Fruit fly (Drosophila melanogaster) whole organism, embryonic: ENCODE data around the gene CG15406.

ENCODE experiments used
- Bgb ChIP-seq: fragments of 200-800 bp; sonication (Bioruptor generic); IDR thresholded peaks from 2 replicates; pipeline ENCODE4 v1.3.6; 2022; ENCODE audit warnings: missing biosample characterization, missing genetic modification characterization; ENCODE audit not compliant: partially characterized antibody
- CG10209 ChIP-seq: fragments of 200-800 bp; sonication (Bioruptor generic); optimal IDR thresholded peaks from 3 replicates; lab custom pipeline; 2017; ENCODE audit warnings: missing biosample characterization, mild to moderate bottlenecking, missing genetic modification characterization, missing genetic modification reagents
- CG10366 ChIP-seq: fragments of 200-800 bp; sonication (Bioruptor generic); IDR thresholded peaks from 2 replicates; pipeline ENCODE4 v1.3.6; 2022; ENCODE audit warnings: missing biosample characterization, missing genetic modification characterization
- CG11696 ChIP-seq: fragments of 200-800 bp; sonication (Bioruptor generic); IDR thresholded peaks from 2 replicates; pipeline ENCODE4 v1.3.6; 2022; ENCODE audit warnings: missing biosample characterization, missing genetic modification characterization
- CG11723 ChIP-seq: fragments of 200-800 bp; sonication (Bioruptor generic); optimal IDR thresholded peaks from 2 replicates; lab custom pipeline; 2017; ENCODE audit warnings: missing biosample characterization, mild to moderate bottlenecking, missing genetic modification characterization
- CG13424 ChIP-seq: fragments of 200-800 bp; sonication (Bioruptor generic); optimal IDR thresholded peaks from 2 replicates; lab custom pipeline; 2019; ENCODE audit warnings: missing biosample characterization, mild to moderate bottlenecking, missing genetic modification characterization, moderate library complexity
- CG17361 ChIP-seq: fragments of 200-800 bp; sonication (Bioruptor generic); IDR thresholded peaks from 3 replicates; pipeline ENCODE4 v1.3.6; 2022; ENCODE audit warnings: missing biosample characterization, missing genetic modification characterization
- CG6654 ChIP-seq: fragments of 200-800 bp; sonication (Bioruptor generic); optimal IDR thresholded peaks from 2 replicates; lab custom pipeline; 2017; ENCODE audit warnings: missing biosample characterization, mild to moderate bottlenecking, missing genetic modification characterization
- CG6689 ChIP-seq: fragments of 200-800 bp; sonication (Bioruptor generic); IDR thresholded peaks from 2 replicates; pipeline ENCODE4 v1.3.6; 2022; ENCODE audit warnings: missing biosample characterization, missing genetic modification characterization
- CG6791 ChIP-seq: fragments of 200-800 bp; sonication (Bioruptor generic); IDR thresholded peaks from 3 replicates; pipeline ENCODE4 v1.3.6; 2022; ENCODE audit warnings: missing biosample characterization, missing genetic modification characterization; ENCODE audit not compliant: partially characterized antibody
- CG6854 ChIP-seq: fragments of 200-800 bp; sonication (Bioruptor generic); optimal IDR thresholded peaks from 3 replicates; lab custom pipeline; 2017; ENCODE audit warnings: missing biosample characterization, mild to moderate bottlenecking, missing genetic modification characterization
- CG7786 ChIP-seq: fragments of 200-800 bp; sonication (Bioruptor generic); optimal IDR thresholded peaks from 2 replicates; lab custom pipeline; 2016; ENCODE audit warnings: missing biosample characterization, missing genetic modification characterization
- CG7963 ChIP-seq: fragments of 200-800 bp; sonication (Bioruptor generic); IDR thresholded peaks from 3 replicates; pipeline ENCODE4 v1.3.6; 2022; ENCODE audit warnings: missing biosample characterization, missing genetic modification characterization; ENCODE audit not compliant: partially characterized antibody
- CG8924 ChIP-seq: fragments of 200-800 bp; optimal IDR thresholded peaks from 3 replicates; lab custom pipeline; 2019; ENCODE audit warnings: missing biosample characterization, mild to moderate bottlenecking, missing genetic modification characterization, moderate library complexity
- CG9727 ChIP-seq: fragments of 200-800 bp; sonication (Bioruptor generic); optimal IDR thresholded peaks from 3 replicates; lab custom pipeline; 2017; ENCODE audit warnings: missing biosample characterization, mild to moderate bottlenecking, missing genetic modification characterization
- D19A ChIP-seq: fragments of 200-800 bp; optimal IDR thresholded peaks from 3 replicates; lab custom pipeline; 2019; ENCODE audit warnings: missing biosample characterization, mild to moderate bottlenecking, missing genetic modification characterization, moderate library complexity
- Dll ChIP-seq: fragments of 200-800 bp; sonication (Bioruptor generic); IDR thresholded peaks from 4 replicates; pipeline ENCODE4 v1.3.6; 2022; ENCODE audit warnings: missing biosample characterization, missing genetic modification characterization; ENCODE audit not compliant: partially characterized antibody
- HmgD ChIP-seq: fragments of 200-800 bp; sonication (Bioruptor generic); optimal IDR thresholded peaks from 3 replicates; lab custom pipeline; 2016; ENCODE audit warnings: missing biosample characterization, missing genetic modification characterization
- Hmx ChIP-seq: fragments of 200-800 bp; sonication (Bioruptor generic); optimal IDR thresholded peaks from 2 replicates; lab custom pipeline; 2016; ENCODE audit warnings: missing biosample characterization, missing genetic modification characterization
- Hr3 ChIP-seq: fragments of 200-800 bp; sonication (Bioruptor generic); optimal IDR thresholded peaks from 3 replicates; lab custom pipeline; 2016; ENCODE audit warnings: missing biosample characterization, missing genetic modification characterization
- MESR4 ChIP-seq: fragments of 200-800 bp; sonication (Bioruptor generic); optimal IDR thresholded peaks from 2 replicates; lab custom pipeline; 2018; ENCODE audit warnings: missing biosample characterization, mild to moderate bottlenecking, missing genetic modification characterization, moderate library complexity
- Oli ChIP-seq: fragments of 200-800 bp; sonication (Bioruptor generic); optimal IDR thresholded peaks from 2 replicates; lab custom pipeline; 2018; ENCODE audit warnings: missing biosample characterization, mild to moderate bottlenecking, missing genetic modification characterization, moderate library complexity
- Opbp ChIP-seq: fragments of 200-800 bp; sonication (Bioruptor generic); IDR thresholded peaks from 3 replicates; pipeline ENCODE4 v1.3.6; 2022; ENCODE audit warnings: missing biosample characterization, missing genetic modification characterization; ENCODE audit not compliant: partially characterized antibody
- Pdp1 ChIP-seq, 2 experiments: fragments of 200-800 bp; sonication (Bioruptor generic); optimal IDR thresholded peaks; 3 replicates each; lab custom pipeline; 2016; ENCODE audit warnings: missing biosample characterization in 2 of 2, missing genetic modification characterization in 2 of 2, mild to moderate bottlenecking in 1 of 2, moderate library complexity in 1 of 2
- Scr ChIP-seq: fragments of 200-800 bp; sonication (Bioruptor generic); IDR thresholded peaks from 2 replicates; pipeline ENCODE4 v1.3.6; 2022; ENCODE audit warnings: missing biosample characterization, missing genetic modification characterization; ENCODE audit not compliant: partially characterized antibody
- Sox102F ChIP-seq: fragments of 200-800 bp; sonication (Bioruptor generic); optimal IDR thresholded peaks from 2 replicates; lab custom pipeline; 2018; ENCODE audit warnings: missing biosample characterization, mild to moderate bottlenecking, missing genetic modification characterization, moderate library complexity
- Sry-β ChIP-seq: fragments of 200-800 bp; sonication (Bioruptor generic); optimal IDR thresholded peaks from 2 replicates; lab custom pipeline; 2018; ENCODE audit warnings: missing biosample characterization, mild to moderate bottlenecking, missing genetic modification characterization, moderate library complexity
- Stat92E ChIP-seq, 3 experiments: fragments of >200 bp in 2 of 3; fragments of 200-800 bp in 1 of 3; sonication (Bioruptor generic) in 1 of 3; optimal IDR thresholded peaks; 2 replicates each; lab custom pipeline; 2017 to 2019; ENCODE audit warnings: missing biosample characterization in 3 of 3, missing genetic modification characterization in 3 of 3, mild to moderate bottlenecking in 1 of 3, moderate library complexity in 1 of 3
- ash1 ChIP-seq: fragments of 200-800 bp; sonication (Bioruptor generic); optimal IDR thresholded peaks from 2 replicates; lab custom pipeline; 2018; ENCODE audit warnings: missing biosample characterization, mild to moderate bottlenecking, missing genetic modification characterization
- ato ChIP-seq: fragments of 200-800 bp; sonication (Bioruptor generic); IDR thresholded peaks from 2 replicates; pipeline ENCODE4 v1.3.6; 2022; ENCODE audit warnings: missing biosample characterization, missing genetic modification characterization; ENCODE audit not compliant: partially characterized antibody
- bbx ChIP-seq: fragments of 200-800 bp; sonication (Bioruptor generic); IDR thresholded peaks from 2 replicates; pipeline ENCODE4 v1.3.6; 2022; ENCODE audit warnings: missing biosample characterization, missing genetic modification characterization; ENCODE audit not compliant: partially characterized antibody
- cas ChIP-seq: fragments of 200-800 bp; sonication (Bioruptor generic); IDR thresholded peaks from 2 replicates; pipeline ENCODE4 v1.3.6; 2022; ENCODE audit warnings: missing biosample characterization, missing genetic modification characterization
- cg ChIP-seq: fragments of 200-800 bp; sonication (Bioruptor generic); optimal IDR thresholded peaks from 3 replicates; lab custom pipeline; 2019; ENCODE audit warnings: missing biosample characterization, mild to moderate bottlenecking, missing genetic modification characterization, moderate library complexity
- chm ChIP-seq: fragments of 200-800 bp; sonication (Bioruptor generic); IDR thresholded peaks from 2 replicates; pipeline ENCODE4 v1.3.6; 2022; ENCODE audit warnings: missing biosample characterization, missing genetic modification characterization
- chn ChIP-seq: fragments of 200-800 bp; sonication (Bioruptor generic); optimal IDR thresholded peaks from 2 replicates; lab custom pipeline; 2016; ENCODE audit warnings: missing biosample characterization, missing genetic modification characterization
- ham ChIP-seq: fragments of 200-800 bp; sonication (Bioruptor generic); IDR thresholded peaks from 2 replicates; pipeline ENCODE4 v1.3.6; 2022; ENCODE audit warnings: missing biosample characterization, missing genetic modification characterization
- hkb ChIP-seq, 2 experiments: fragments of 200-800 bp in 1 of 2; fragments of >200 bp in 1 of 2; sonication (Bioruptor generic) in 1 of 2; IDR thresholded peaks in 1 of 2; optimal IDR thresholded peaks in 1 of 2; 2 replicates each; pipeline versions ENCODE4 v1.3.6 to Lab custom; 2017 to 2022; ENCODE audit warnings: missing biosample characterization in 1 of 2, missing genetic modification characterization in 1 of 2
- inv ChIP-seq: fragments of 200-800 bp; sonication (Bioruptor generic); IDR thresholded peaks from 2 replicates; pipeline ENCODE4 v1.3.6; 2022; ENCODE audit warnings: missing biosample characterization, missing genetic modification characterization; ENCODE audit not compliant: partially characterized antibody
- nau ChIP-seq: fragments of 200-800 bp; sonication (Bioruptor generic); optimal IDR thresholded peaks from 3 replicates; lab custom pipeline; 2017; ENCODE audit warnings: missing biosample characterization, mild to moderate bottlenecking, missing genetic modification characterization, missing genetic modification reagents
- nerfin-1 ChIP-seq: fragments of 200-800 bp; sonication (Bioruptor generic); optimal IDR thresholded peaks from 3 replicates; lab custom pipeline; 2019; ENCODE audit warnings: missing biosample characterization, mild to moderate bottlenecking, missing genetic modification characterization, moderate library complexity
- p53 ChIP-seq: fragments of 200-800 bp; sonication (Bioruptor generic); optimal IDR thresholded peaks from 2 replicates; lab custom pipeline; 2016; ENCODE audit warnings: missing biosample characterization, missing genetic modification characterization
- pho ChIP-seq: fragments of 200-800 bp; sonication (Bioruptor generic); optimal IDR thresholded peaks from 2 replicates; lab custom pipeline; 2016; ENCODE audit warnings: missing biosample characterization, missing genetic modification characterization
- stwl ChIP-seq: fragments of 200-800 bp; sonication (Bioruptor generic); optimal IDR thresholded peaks from 3 replicates; lab custom pipeline; 2018; ENCODE audit warnings: missing biosample characterization, mild to moderate bottlenecking, missing genetic modification characterization, moderate library complexity
- twi ChIP-seq: fragments of 200-800 bp; optimal IDR thresholded peaks from 2 replicates; lab custom pipeline; 2019; ENCODE audit warnings: missing biosample characterization, mild to moderate bottlenecking, missing genetic modification characterization, moderate library complexity
- wek ChIP-seq: fragments of 200-800 bp; sonication (Bioruptor generic); optimal IDR thresholded peaks from 3 replicates; lab custom pipeline; 2018; ENCODE audit warnings: missing biosample characterization, mild to moderate bottlenecking, missing genetic modification characterization, moderate library complexity
- z ChIP-seq: fragments of 200-800 bp; sonication (Bioruptor generic); IDR thresholded peaks from 3 replicates; pipeline ENCODE4 v1.3.6; 2022; ENCODE audit warnings: missing biosample characterization, missing genetic modification characterization
- zen2 ChIP-seq: fragments of 200-800 bp; sonication (Bioruptor generic); IDR thresholded peaks from 3 replicates; pipeline ENCODE4 v1.3.6; 2022; ENCODE audit warnings: missing biosample characterization, missing genetic modification characterization; ENCODE audit not compliant: partially characterized antibody

The CG15406 gene

DNA sequence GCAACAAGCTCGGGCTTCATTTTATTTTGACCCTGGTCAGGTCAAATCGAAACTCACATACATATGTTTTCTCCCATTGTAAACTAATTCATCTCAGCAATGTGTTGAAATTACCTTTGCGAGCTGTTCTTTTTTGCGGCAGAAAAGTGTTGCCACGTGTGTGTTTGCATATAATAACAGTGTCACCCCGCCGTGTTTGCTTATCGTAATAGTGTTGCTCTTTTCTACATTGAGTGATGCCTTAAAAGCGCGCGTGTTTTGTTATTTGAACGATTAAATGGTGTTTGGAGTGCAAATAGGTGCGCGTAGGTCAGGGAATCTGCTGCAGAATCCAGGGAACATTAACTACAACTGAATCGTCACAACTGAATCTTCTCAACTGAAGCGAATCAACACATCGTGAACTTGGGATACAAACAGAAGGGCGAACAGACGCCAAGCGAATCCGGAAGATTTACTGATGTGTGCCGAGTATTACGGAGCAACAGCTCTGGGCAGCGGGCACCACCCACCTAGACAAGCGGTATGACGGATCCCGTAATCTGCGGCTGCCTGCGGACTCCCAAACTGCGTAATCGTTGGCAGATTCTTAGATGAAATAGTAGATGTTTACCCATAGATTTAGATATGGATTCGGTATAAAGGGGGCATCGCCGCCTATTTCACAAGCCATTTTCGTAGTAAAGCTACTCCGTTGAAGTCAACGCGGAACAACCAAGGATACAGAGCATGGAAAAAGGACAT is at the start of gene CG15406:
TSS of gene CG15406 (plus strand) at position 694 of the 744 bp plus-strand sequence.
- no peak for TF ChIP-seq CG13424
- no peak for TF ChIP-seq wek (GFP tag; lab: Kevin White, UChicago)
- no peak for TF ChIP-seq HmgD (GFP tag; lab: Kevin White, UChicago)
- no peak for TF ChIP-seq Stat92E (GFP tag; optimal IDR thresholded peaks at IDR 0.05; lab: Kevin White, UChicago)
- no peak for TF ChIP-seq cg (GFP tag; lab: Kevin White, UChicago)
- TF ChIP-seq Hmx (GFP tag; lab: Kevin White, UChicago) = no peak
- TF ChIP-seq Sry-β (GFP tag; lab: Kevin White, UChicago) = no peak
- TF ChIP-seq CG11723 = no peak
- TF ChIP-seq D19A (tag; lab: Kevin White, UChicago) = no peak
- no peak for TF ChIP-seq Oli (tag; lab: Kevin White, UChicago)
- peak; percentile 50; the same call in 1 of the 2 replicates for TF ChIP-seq ato
- TF ChIP-seq ham (GFP tag; lab: Robert Waterston, UW) = no peak
- 0 out of 2 replicates have a peak, but pooled peaks have one; percentile 28 for TF ChIP-seq Bgb (GFP tag; lab: Robert Waterston, UW)
- TF ChIP-seq nerfin-1 (tag; lab: Kevin White, UChicago) = no peak
- TF ChIP-seq Sox102F (GFP tag; lab: Kevin White, UChicago) = no peak
- no peak for TF ChIP-seq CG9727 (GFP tag; lab: Kevin White, UChicago)
- TF ChIP-seq ash1 (GFP tag; lab: Kevin White, UChicago) = no peak
- TF ChIP-seq CG6854 (GFP tag; lab: Kevin White, UChicago) = no peak
- TF ChIP-seq cas = no peak
- no peak for TF ChIP-seq CG17361 (GFP tag; lab: Robert Waterston, UW)
- TF ChIP-seq Pdp1 (GFP tag; optimal IDR thresholded peaks at IDR 0.05; lab: Kevin White, UChicago) = no peak
- no peak for TF ChIP-seq chm (GFP tag; lab: Robert Waterston, UW)
- no peak for TF ChIP-seq inv (GFP tag; lab: Robert Waterston, UW)
- TF ChIP-seq pho (GFP tag; lab: Kevin White, UChicago) = no peak
- no peak for TF ChIP-seq CG11696 (GFP tag; lab: Robert Waterston, UW)
- TF ChIP-seq bbx = peak; percentile 65; the same call in 1 of the 2 replicates
- TF ChIP-seq chn (GFP tag; lab: Kevin White, UChicago) = no peak
- no peak for TF ChIP-seq p53 (GFP tag; lab: Kevin White, UChicago)
- no peak for TF ChIP-seq Hr3 (GFP tag; lab: Kevin White, UChicago)
- TF ChIP-seq CG6791 (GFP tag; lab: Robert Waterston, UW) = peak; percentile 71; the same call in 2 of the 3 replicates
- no peak for TF ChIP-seq CG8924
- no peak for TF ChIP-seq CG10366 (GFP tag; lab: Robert Waterston, UW)
- peak; percentile 38; the same call in 2 of the 3 replicates for TF ChIP-seq Opbp (GFP tag; lab: Robert Waterston, UW)
- TF ChIP-seq zen2 (GFP tag; lab: Robert Waterston, UW) = peak; percentile 37; the same call in 1 of the 3 replicates
- TF ChIP-seq MESR4 (GFP tag; lab: Kevin White, UChicago) = no peak
- TF ChIP-seq CG10209 (GFP tag; lab: Kevin White, UChicago) = no peak
- peak; percentile 98 for TF ChIP-seq stwl (tag; lab: Kevin White, UChicago)
- TF ChIP-seq CG6654 (GFP tag; lab: Kevin White, UChicago) = no peak
- no peak for TF ChIP-seq CG7963 (GFP tag; lab: Robert Waterston, UW)
- no peak for TF ChIP-seq CG6689 (GFP tag; lab: Robert Waterston, UW)
- TF ChIP-seq Scr (GFP tag; lab: Robert Waterston, UW) = 0 out of 2 replicates have a peak, but pooled peaks have one; percentile 30
- TF ChIP-seq hkb (optimal IDR thresholded peaks at IDR 0.05; lab: Kevin White, UChicago) = no peak
- no peak for TF ChIP-seq hkb (GFP tag; IDR thresholded peaks at IDR 0.05; lab: Robert Waterston, UW)
- TF ChIP-seq nau = no peak
- TF ChIP-seq Dll = peak; percentile 22; the same call in 1 of the 4 replicates
- TF ChIP-seq twi = no peak
- TF ChIP-seq CG7786 = no peak
- no peak for TF ChIP-seq z (GFP tag; lab: Robert Waterston, UW)
